Fruit fly (Drosophila melanogaster) S2 (cell line): Measurements from ENCODE around the gene Nuf2.

Experiments
- CG8478 ChIP-seq: fragments of >200 bp; optimal IDR thresholded peaks from 2 replicates; lab custom pipeline; 2018
- CTCF ChIP-seq, 2 experiments: fragments of >200 bp; optimal IDR thresholded peaks; 2 replicates each; lab custom pipeline; 2018

DNA sequence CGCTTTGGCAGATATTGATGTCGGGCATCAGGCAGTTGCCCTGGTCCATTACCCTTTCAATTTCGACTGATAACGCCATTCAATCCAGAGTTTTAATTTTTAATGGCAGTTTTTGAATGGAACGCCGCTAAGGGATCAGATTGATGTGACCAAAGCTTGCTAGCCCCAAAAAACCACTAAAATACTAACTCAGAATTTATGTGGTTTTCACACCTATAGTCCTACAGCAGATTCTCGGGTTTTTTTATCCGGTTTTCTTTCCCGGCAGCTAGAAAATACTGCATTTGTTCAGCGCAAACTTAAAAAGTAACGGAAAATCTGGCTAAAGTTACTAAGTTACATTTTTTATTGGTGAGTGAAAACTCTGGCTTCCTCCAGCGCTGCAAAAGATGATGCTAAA is at the start of gene Nuf2:
- TF ChIP-seq CG8478 (lab: Kevin White, UChicago) (no peak), CTCF (optimal IDR thresholded peaks at IDR 0.05; lab: Kevin White, UChicago) (peak in 1 of 2 experiments; percentile 12)
